Worm (Caenorhabditis elegans): ENCODE measurements around the gene Y102A11A.1.
A peak's percentile ranks its signal among the peaks of the same experiment; 100 is the strongest.

ce11 chrX:2089434-2089833 lies 37.8 kb downstream of the Y102A11A.1 start, which contains the start of gene lsy-2:
- TF ChIP-seq pqm-1 (tag; optimal IDR thresholded peaks at IDR 0.05): no peak
- no peak for TF ChIP-seq egl-27 (tag; optimal IDR thresholded peaks at IDR 0.05)
- no peak for TF ChIP-seq daf-12 (tag; optimal IDR thresholded peaks at IDR 0.05)
- TF ChIP-seq unc-62 (GFP tag; optimal IDR thresholded peaks at IDR 0.05): no peak
- TF ChIP-seq elt-3 (tag; optimal IDR thresholded peaks at IDR 0.05): no peak
- TF ChIP-seq ZK546.5 (tag; optimal IDR thresholded peaks at IDR 0.05): no peak
- peak; percentile 83 for TF ChIP-seq lin-39 (tag; optimal IDR thresholded peaks at IDR 0.05)
- no peak for TF ChIP-seq fos-1 (tag; optimal IDR thresholded peaks at IDR 0.05)
- TF ChIP-seq zag-1 (tag; optimal IDR thresholded peaks at IDR 0.05): no peak
- TF ChIP-seq ceh-82 (tag; optimal IDR thresholded peaks at IDR 0.05): no peak
- peak; percentile 46 for TF ChIP-seq lin-15B (tag; optimal IDR thresholded peaks at IDR 0.05)
- no peak for TF ChIP-seq fkh-10 (GFP tag; optimal IDR thresholded peaks at IDR 0.05)
- peak; percentile 51 for TF ChIP-seq ama-1 (optimal IDR thresholded peaks at IDR 0.05)
- TF ChIP-seq ceh-9 (tag; optimal IDR thresholded peaks at IDR 0.05): no peak
